Fruit fly (Drosophila melanogaster): Measurements from ENCODE around the gene Mgat3.

DNA sequence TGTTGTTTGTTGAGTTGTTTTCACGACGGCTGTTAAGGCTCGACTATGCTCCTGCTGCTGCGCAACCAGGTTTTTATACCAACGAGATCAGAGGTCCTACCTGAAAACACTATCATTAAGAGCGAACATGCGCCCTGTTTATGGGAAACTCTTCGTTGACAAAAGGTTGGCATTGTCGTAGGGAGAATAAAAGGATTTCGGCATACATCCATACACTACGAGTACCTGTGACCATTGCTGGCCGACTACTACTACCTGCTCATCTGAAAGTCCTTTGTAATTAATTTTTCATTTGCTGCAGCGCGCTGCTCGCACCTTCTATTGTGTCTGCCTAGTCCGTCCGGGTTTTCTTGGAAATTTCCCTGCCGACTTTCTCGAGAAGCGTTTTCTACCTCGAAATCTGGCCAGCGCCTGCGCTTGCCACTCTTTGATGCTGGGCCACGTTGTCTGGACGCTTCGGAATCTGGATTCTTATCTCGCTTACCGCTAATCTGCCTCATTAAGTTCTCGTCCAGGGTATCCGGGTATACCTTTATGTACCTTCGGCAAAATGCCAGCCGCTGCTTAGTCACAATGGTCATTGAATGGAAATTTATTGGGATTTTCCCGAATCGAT is 42.9 kb upstream of the Mgat3 start, which contains the start of gene CG15480:
- TF ChIP-seq Ets98B (GFP tag; IDR thresholded peaks at IDR 0.05) = no peak
- no peak for TF ChIP-seq CG4496 (GFP tag; IDR thresholded peaks at IDR 0.05)
- TF ChIP-seq CG12605 (GFP tag; IDR thresholded peaks at IDR 0.05) = no peak
- TF ChIP-seq CG10348 (GFP tag; IDR thresholded peaks at IDR 0.05) = no peak
- no peak for TF ChIP-seq fd96Ca (GFP tag; IDR thresholded peaks at IDR 0.05)
- TF ChIP-seq Snoo (tag; optimal IDR thresholded peaks at IDR 0.05) = no peak
- no peak for TF ChIP-seq CG17806 (tag; optimal IDR thresholded peaks at IDR 0.05)
- no peak for TF ChIP-seq CG9948 (tag; optimal IDR thresholded peaks at IDR 0.05)
- TF ChIP-seq Pif1B (GFP tag; optimal IDR thresholded peaks at IDR 0.05) = no peak
- TF ChIP-seq CG8159 (tag; optimal IDR thresholded peaks at IDR 0.05) = no peak
- no peak for TF ChIP-seq rn (GFP tag; IDR thresholded peaks at IDR 0.05)
- TF ChIP-seq CG32121 (GFP tag; IDR thresholded peaks at IDR 0.05) = no peak
- TF ChIP-seq CG15710 (tag; optimal IDR thresholded peaks at IDR 0.05) = no peak

All from whole organism, pupa.